Fruit fly (Drosophila melanogaster): Measurements from ENCODE around the gene ND-20L.

The ND-20L gene

dm6 chr3R:29540948-29541741 is 25.6 kb downstream of the ND-20L start:
- TF ChIP-seq Chrac-16 (GFP tag; optimal IDR thresholded peaks at IDR 0.05): peak; percentile 16
- no peak for TF ChIP-seq toy (GFP tag; IDR thresholded peaks at IDR 0.05)
- TF ChIP-seq CG17361 (GFP tag; IDR thresholded peaks at IDR 0.05): peak; percentile 29; the same call in 1 of the 3 replicates
- 0 out of 2 replicates have a peak, but pooled peaks have one; percentile 41 for TF ChIP-seq ara (GFP tag; IDR thresholded peaks at IDR 0.05)
- peak; percentile 58 for TF ChIP-seq CG2712 (tag; optimal IDR thresholded peaks at IDR 0.05)
- TF ChIP-seq CG10267 (tag; optimal IDR thresholded peaks at IDR 0.05): peak; percentile 57
- TF ChIP-seq bsh (GFP tag; optimal IDR thresholded peaks at IDR 0.05): peak in 1 of 2 experiments; percentile 34
- no peak for TF ChIP-seq Dek (tag; optimal IDR thresholded peaks at IDR 0.05)
- peak; percentile 71 for TF ChIP-seq CG10979 (tag; optimal IDR thresholded peaks at IDR 0.05)
- peak in 1 of 2 experiments; percentile 17 for TF ChIP-seq chif (GFP tag; optimal IDR thresholded peaks at IDR 0.05)
- 0 out of 2 replicates have a peak, but pooled peaks have one; percentile 26 for TF ChIP-seq CG17328 (GFP tag; IDR thresholded peaks at IDR 0.05)
- TF ChIP-seq btn (GFP tag; optimal IDR thresholded peaks at IDR 0.05): no peak
- peak; percentile 16 for TF ChIP-seq gcm (GFP tag; optimal IDR thresholded peaks at IDR 0.05)
- TF ChIP-seq zf30C (GFP tag; optimal IDR thresholded peaks at IDR 0.05): peak; percentile 86
- TF ChIP-seq Hand (GFP tag; optimal IDR thresholded peaks at IDR 0.05): no peak
- no peak for TF ChIP-seq nerfin-2 (GFP tag; IDR thresholded peaks at IDR 0.05; ENCODE audit: partially characterized antibody)
- peak; percentile 18 for TF ChIP-seq Hsf (GFP tag; optimal IDR thresholded peaks at IDR 0.05)
- TF ChIP-seq p53 (GFP tag; optimal IDR thresholded peaks at IDR 0.05): no peak
- peak; percentile 15 for TF ChIP-seq CG8388 (GFP tag; optimal IDR thresholded peaks at IDR 0.05)
- TF ChIP-seq CG2202 (tag; optimal IDR thresholded peaks at IDR 0.05): peak; percentile 20
- TF ChIP-seq pros (GFP tag; optimal IDR thresholded peaks at IDR 0.05): peak; percentile 60
- TF ChIP-seq gsb (GFP tag; IDR thresholded peaks at IDR 0.05): no peak
- TF ChIP-seq grau (tag; optimal IDR thresholded peaks at IDR 0.05): peak; percentile 16
- peak; percentile 41 for TF ChIP-seq CG12391 (tag; optimal IDR thresholded peaks at IDR 0.05)
- peak; percentile 39 for TF ChIP-seq phol (tag; optimal IDR thresholded peaks at IDR 0.05)
- TF ChIP-seq CG4404 (GFP tag; IDR thresholded peaks at IDR 0.05): peak; percentile 66
- peak; percentile 8 for TF ChIP-seq pnt (GFP tag; optimal IDR thresholded peaks at IDR 0.05)
- peak; percentile 41 for TF ChIP-seq CG8924 (tag; optimal IDR thresholded peaks at IDR 0.05)
- TF ChIP-seq CG1603 (tag; optimal IDR thresholded peaks at IDR 0.05): peak; percentile 4
- TF ChIP-seq Bdp1 (GFP tag; optimal IDR thresholded peaks at IDR 0.05): no peak
- no peak for TF ChIP-seq CG1529 (GFP tag; optimal IDR thresholded peaks at IDR 0.05)
- TF ChIP-seq sug (tag; optimal IDR thresholded peaks at IDR 0.05): no peak
- no peak for TF ChIP-seq psq (GFP tag; optimal IDR thresholded peaks at IDR 0.05)
- no peak for TF ChIP-seq Dip2 (GFP tag; IDR thresholded peaks at IDR 0.05)
- no peak for TF ChIP-seq Oaz (GFP tag; IDR thresholded peaks at IDR 0.05)
- TF ChIP-seq dm (GFP tag; optimal IDR thresholded peaks at IDR 0.05): no peak
- peak; percentile 40 for TF ChIP-seq ac (GFP tag; optimal IDR thresholded peaks at IDR 0.05)
- TF ChIP-seq H2.0 (GFP tag; IDR thresholded peaks at IDR 0.05): no peak
- TF ChIP-seq fd96Cb (tag; optimal IDR thresholded peaks at IDR 0.05): peak; percentile 15
- TF ChIP-seq mld (GFP tag; IDR thresholded peaks at IDR 0.05; ENCODE audit: partially characterized antibody): no peak
- TF ChIP-seq unpg (GFP tag; optimal IDR thresholded peaks at IDR 0.05): peak; percentile 17
- 0 out of 3 replicates have a peak, but pooled peaks have one; percentile 42 for TF ChIP-seq zfh1 (GFP tag; IDR thresholded peaks at IDR 0.05)
- no peak for TF ChIP-seq E2f2 (GFP tag; IDR thresholded peaks at IDR 0.05)
- TF ChIP-seq CG7839 (tag; optimal IDR thresholded peaks at IDR 0.05): peak; percentile 30
- no peak for TF ChIP-seq Stat92E (GFP tag; optimal IDR thresholded peaks at IDR 0.05)
- TF ChIP-seq tio (GFP tag; optimal IDR thresholded peaks at IDR 0.05): peak; percentile 4
- TF ChIP-seq Xrp1 (GFP tag; IDR thresholded peaks at IDR 0.05): peak; percentile 62; the same call in 1 of the 2 replicates
- peak; percentile 44 for TF ChIP-seq CG16815 (GFP tag; optimal IDR thresholded peaks at IDR 0.05)
